Fruit fly (Drosophila melanogaster): ENCODE results near the gene CG7655.
A peak's percentile ranks its signal among the peaks of the same experiment; 100 is the strongest.

Gene CG7655

DNA sequence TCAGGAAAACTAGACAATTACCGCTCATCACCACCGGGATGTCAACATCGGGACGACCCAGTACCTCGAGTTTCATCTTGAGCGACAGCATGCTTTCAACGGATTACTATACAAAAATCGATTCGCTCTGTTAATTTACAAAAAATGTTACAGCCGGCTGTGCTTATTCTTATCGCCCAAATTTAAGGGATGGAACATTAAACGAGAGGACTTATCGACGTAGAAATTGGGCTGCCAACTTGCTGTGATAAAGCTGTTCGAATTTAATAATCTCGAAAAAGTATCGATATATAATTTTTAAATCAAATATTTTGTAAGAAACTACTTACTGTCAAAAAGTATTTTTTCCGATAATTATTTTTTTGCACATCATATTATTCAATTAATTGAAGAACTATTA, 4.4 kb downstream of the CG7655 start, which contains the start of gene CG31249 (continued):
- TF ChIP-seq Spps (tag; optimal IDR thresholded peaks at IDR 0.05) (no peak), Myb (GFP tag; optimal IDR thresholded peaks at IDR 0.05) (peak; percentile 12), onecut (GFP tag; IDR thresholded peaks at IDR 0.05) (peak; percentile 42), CG4730 (GFP tag; IDR thresholded peaks at IDR 0.05) (no peak), phol (tag; optimal IDR thresholded peaks at IDR 0.05) (no peak), Dfd (GFP tag; optimal IDR thresholded peaks at IDR 0.05) (no peak), sens-2 (GFP tag; IDR thresholded peaks at IDR 0.05) (no peak), PHDP (tag; optimal IDR thresholded peaks at IDR 0.05) (no peak), lola (GFP tag; optimal IDR thresholded peaks at IDR 0.05) (peak in 1 of 3 experiments; percentile 9), her (GFP tag; optimal IDR thresholded peaks at IDR 0.05) (no peak), dmrt99B (tag; optimal IDR thresholded peaks at IDR 0.05) (no peak), Taf1 (GFP tag; IDR thresholded peaks at IDR 0.05) (no peak), Sry-δ (GFP tag; optimal IDR thresholded peaks at IDR 0.05) (peak; percentile 69), CG8765 (GFP tag; IDR thresholded peaks at IDR 0.05) (no peak), gt (GFP tag; IDR thresholded peaks at IDR 0.05) (no peak), Nf-YB (GFP tag; optimal IDR thresholded peaks at IDR 0.05) (no peak), CG16779 (GFP tag; IDR thresholded peaks at IDR 0.05) (no peak), CG1529 (GFP tag; optimal IDR thresholded peaks at IDR 0.05) (no peak), CG10462 (GFP tag; optimal IDR thresholded peaks at IDR 0.05) (no peak), otp (GFP tag; IDR thresholded peaks at IDR 0.05) (no peak), z (GFP tag; IDR thresholded peaks at IDR 0.05) (no peak), HLH4C (GFP tag; IDR thresholded peaks at IDR 0.05; ENCODE audit: partially characterized antibody) (peak; percentile 69), gro (GFP tag; optimal IDR thresholded peaks at IDR 0.05) (no peak), br (optimal IDR thresholded peaks at IDR 0.05) (no peak), CG13624 (GFP tag; optimal IDR thresholded peaks at IDR 0.05) (no peak), stc (GFP tag; IDR thresholded peaks at IDR 0.05) (no peak), CG34422 (GFP tag; IDR thresholded peaks at IDR 0.05) (no peak; the same call in 2 of the 3 replicates), ab (GFP tag; optimal IDR thresholded peaks at IDR 0.05) (no peak), CG2712 (tag; optimal IDR thresholded peaks at IDR 0.05) (peak; percentile 4), HLH3B (GFP tag; IDR thresholded peaks at IDR 0.05) (no peak), klu (GFP tag; IDR thresholded peaks at IDR 0.05) (no peak), jumu (GFP tag; optimal IDR thresholded peaks at IDR 0.05) (no peak), CG2875 (GFP tag; optimal IDR thresholded peaks at IDR 0.05) (no peak), CG16813 (GFP tag; IDR thresholded peaks at IDR 0.05; ENCODE audit: partially characterized antibody) (peak; percentile 65), Bteb2 (GFP tag; optimal IDR thresholded peaks at IDR 0.05) (no peak), usp (GFP tag; optimal IDR thresholded peaks at IDR 0.05) (no peak), prd (optimal IDR thresholded peaks at IDR 0.05) (no peak), prd (GFP tag; IDR thresholded peaks at IDR 0.05) (no peak), exex (tag; optimal IDR thresholded peaks at IDR 0.05) (no peak), Mes4 (GFP tag; optimal IDR thresholded peaks at IDR 0.05) (no peak), MBD-R2 (GFP tag; IDR thresholded peaks at IDR 0.05) (peak; percentile 76), dati (GFP tag; IDR thresholded peaks at IDR 0.05) (no peak), maf-S (GFP tag; optimal IDR thresholded peaks at IDR 0.05) (no peak), CG6689 (GFP tag; IDR thresholded peaks at IDR 0.05) (no peak), CG1024 (GFP tag; IDR thresholded peaks at IDR 0.05) (no peak), Optix (GFP tag; IDR thresholded peaks at IDR 0.05) (no peak), Doc2 (GFP tag; IDR thresholded peaks at IDR 0.05) (no peak), CG17385 (GFP tag; optimal IDR thresholded peaks at IDR 0.05) (no peak), CG15479 (GFP tag; optimal IDR thresholded peaks at IDR 0.05) (no peak), CG4404 (GFP tag; IDR thresholded peaks at IDR 0.05) (no peak), CG8924 (tag; optimal IDR thresholded peaks at IDR 0.05) (no peak), kni (GFP tag; optimal IDR thresholded peaks at IDR 0.05) (no peak), btn (GFP tag; optimal IDR thresholded peaks at IDR 0.05) (no peak), Pdp1 (GFP tag; optimal IDR thresholded peaks at IDR 0.05) (no peak)
